Fruit fly (Drosophila melanogaster) Kc167 (cell line): ENCODE measurements around the gene CG5087.

ENCODE experiments used
- Myc ChIP-seq: fragments of >200 bp; optimal IDR thresholded peaks from 2 replicates; lab custom pipeline; 2017; ENCODE audit warnings: missing external identifiers
- Sin3A ChIP-seq: fragments of >200 bp; optimal IDR thresholded peaks from 2 replicates; lab custom pipeline; 2018; ENCODE audit warnings: missing external identifiers
- h ChIP-seq: fragments of >200 bp; optimal IDR thresholded peaks from 3 replicates; lab custom pipeline; 2018; ENCODE audit warnings: missing external identifiers
- insv ChIP-seq: fragments of >200 bp; optimal IDR thresholded peaks from 3 replicates; lab custom pipeline; 2018; ENCODE audit warnings: missing external identifiers
- psq ChIP-seq: fragments of >200 bp; optimal IDR thresholded peaks from 2 replicates; lab custom pipeline; 2017; ENCODE audit warnings: missing external identifiers
- ttk ChIP-seq: sonication (Bioruptor generic); optimal IDR thresholded peaks from 2 replicates; lab custom pipeline; 2017; ENCODE audit warnings: missing external identifiers

The CG5087 gene

DNA sequence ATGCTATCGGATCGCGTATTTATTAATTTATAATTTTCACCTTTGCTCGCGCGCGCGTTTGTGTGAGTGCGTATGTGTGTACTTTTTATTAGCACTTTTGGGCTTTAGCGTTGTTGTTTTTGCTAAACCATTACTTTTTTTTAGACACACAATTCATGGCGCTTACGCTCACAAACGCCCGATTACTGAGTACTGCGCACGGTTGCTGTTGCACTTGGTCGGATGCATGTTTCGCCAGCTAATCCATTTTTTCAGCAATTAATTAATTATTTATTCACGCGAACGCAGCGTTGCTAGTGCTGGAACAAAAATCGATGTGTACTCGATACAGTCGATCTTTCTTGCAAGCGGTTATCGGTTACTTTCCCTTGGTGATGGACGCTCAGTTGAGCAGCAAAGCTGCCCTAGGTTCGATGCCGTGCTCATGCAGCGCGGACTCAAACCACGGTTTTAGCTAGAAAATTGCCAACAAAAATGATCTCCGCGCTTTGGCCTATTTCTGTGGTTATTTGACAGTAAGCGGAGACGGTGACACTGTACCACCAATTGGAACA lies at the start of gene CG5087, which contains the start of gene smg:
TSS of gene CG5087 (plus strand) at position 499 of the 554 bp plus-strand sequence.
TSS of gene smg (minus strand) at position 304 of the 554 bp plus-strand sequence.
- TF ChIP-seq psq (lab: Kevin White, UChicago) (no peak), Myc (lab: Kevin White, UChicago) (no peak), ttk (lab: Kevin White, UChicago) (no peak), insv (no peak), Sin3A (lab: Kevin White, UChicago) (no peak), h (lab: Kevin White, UChicago) (no peak)

DNA sequence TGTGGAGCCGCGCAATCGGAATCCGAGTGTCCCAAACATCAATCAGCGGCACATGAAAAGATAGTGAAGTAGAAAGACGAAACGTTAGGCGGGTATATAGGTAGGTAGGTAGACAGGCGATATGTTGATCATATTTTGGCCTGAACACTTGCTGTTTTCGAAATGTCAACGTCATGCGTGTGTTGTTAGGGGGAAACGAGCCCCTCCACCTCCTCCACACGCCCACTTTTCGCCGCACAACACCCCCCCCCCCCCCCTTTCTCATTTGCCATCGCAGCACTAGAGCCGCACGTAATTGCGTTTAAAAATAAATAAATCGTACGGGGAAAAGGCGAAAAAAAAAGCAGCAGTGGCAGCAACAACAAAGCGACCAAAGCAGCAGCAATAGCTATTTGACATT lies 48.2 kb upstream of the CG5087 start:
- no peak for TF ChIP-seq psq (lab: Kevin White, UChicago)
- TF ChIP-seq Sin3A (lab: Kevin White, UChicago): no peak
- no peak for TF ChIP-seq h (lab: Kevin White, UChicago)
- TF ChIP-seq ttk (lab: Kevin White, UChicago): no peak
- no peak for TF ChIP-seq insv
- no peak for TF ChIP-seq Myc (lab: Kevin White, UChicago)

dm6 chr3L:8950955-8951354 lies 47.0 kb upstream of the CG5087 start:
- TF ChIP-seq Myc (lab: Kevin White, UChicago) (no peak), ttk (lab: Kevin White, UChicago) (no peak), Sin3A (lab: Kevin White, UChicago) (no peak), insv (no peak), psq (lab: Kevin White, UChicago) (no peak), h (lab: Kevin White, UChicago) (no peak)

dm6 chr3L:8951507-8951906 lies 46.5 kb upstream of the CG5087 start:
- TF ChIP-seq Sin3A (lab: Kevin White, UChicago) (no peak), psq (lab: Kevin White, UChicago) (no peak), Myc (lab: Kevin White, UChicago) (no peak), ttk (lab: Kevin White, UChicago) (no peak), insv (no peak), h (lab: Kevin White, UChicago) (no peak)

- TF ChIP-seq psq (lab: Kevin White, UChicago) (no peak), ttk (lab: Kevin White, UChicago) (no peak), Myc (lab: Kevin White, UChicago) (no peak), h (lab: Kevin White, UChicago) (no peak), Sin3A (lab: Kevin White, UChicago) (no peak), insv (no peak)
Measured at dm6 chr3L:8952549-8953198, 45.3 kb upstream of the CG5087 start.

dm6 chr3L:8953199-8953956 lies 44.6 kb upstream of the CG5087 start:
- TF ChIP-seq psq (lab: Kevin White, UChicago): no peak
- TF ChIP-seq ttk (lab: Kevin White, UChicago): no peak
- no peak for TF ChIP-seq insv
- no peak for TF ChIP-seq Myc (lab: Kevin White, UChicago)
- no peak for TF ChIP-seq h (lab: Kevin White, UChicago)
- TF ChIP-seq Sin3A (lab: Kevin White, UChicago): no peak

dm6 chr3L:8953962-8954647 lies 43.9 kb upstream of the CG5087 start, which contains the start of the genes CG43783 and orb2:
Gene CG43783, minus strand, starts transcription at chr3L:8954272.
Gene orb2, minus strand, starts transcription at chr3L:8954463.
- TF ChIP-seq ttk (lab: Kevin White, UChicago) (no peak), Sin3A (lab: Kevin White, UChicago) (no peak), Myc (lab: Kevin White, UChicago) (no peak), insv (no peak), psq (lab: Kevin White, UChicago) (no peak)

DNA sequence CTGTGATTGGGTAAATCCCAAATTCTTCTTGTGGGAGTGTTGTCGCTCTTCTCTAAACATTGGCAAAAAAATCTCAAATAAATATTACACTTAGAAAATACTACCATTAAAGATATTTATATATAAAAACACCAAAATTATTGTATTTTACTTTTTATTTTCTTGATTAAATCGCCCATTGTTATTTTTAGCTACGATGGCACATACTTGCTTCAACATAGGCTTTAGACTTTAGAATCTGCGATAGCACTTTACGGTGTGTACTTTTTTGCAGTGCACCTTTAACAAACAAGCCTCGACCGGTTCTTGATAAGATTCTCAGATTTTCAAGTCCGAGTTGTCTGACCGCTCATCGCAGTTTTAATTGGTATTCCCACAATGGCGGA lies 43.3 kb upstream of the CG5087 start, which contains the start of gene GNBP3:
TSS of gene GNBP3 (plus strand) at position 374 of the 386 bp plus-strand sequence.
- TF ChIP-seq ttk (lab: Kevin White, UChicago): no peak
- TF ChIP-seq insv: no peak
- no peak for TF ChIP-seq psq (lab: Kevin White, UChicago)
- TF ChIP-seq Sin3A (lab: Kevin White, UChicago): no peak
- TF ChIP-seq h (lab: Kevin White, UChicago): no peak
- no peak for TF ChIP-seq Myc (lab: Kevin White, UChicago)

dm6 chr3L:8955199-8955598 lies 42.8 kb upstream of the CG5087 start:
- TF ChIP-seq psq (lab: Kevin White, UChicago) (no peak), h (lab: Kevin White, UChicago) (no peak), Myc (lab: Kevin White, UChicago) (no peak)

DNA sequence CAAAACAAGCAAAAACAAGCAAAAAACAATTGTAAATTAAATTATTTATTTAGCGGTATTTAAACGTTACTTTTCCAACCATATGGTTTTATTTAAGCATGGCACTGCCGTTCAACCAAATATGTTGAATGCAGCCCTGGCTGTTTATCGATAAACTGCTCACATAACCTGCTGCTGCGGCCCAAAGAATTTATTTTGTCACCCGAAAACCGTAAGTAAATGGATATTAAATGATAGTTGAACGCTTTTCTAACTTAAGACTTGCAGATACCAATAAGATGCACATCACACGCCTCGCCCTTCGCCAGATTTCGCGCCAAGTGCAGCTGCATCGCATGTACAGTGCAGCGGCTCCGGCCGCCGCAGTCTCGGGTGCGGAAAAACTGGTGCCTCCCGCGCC lies 41.3 kb upstream of the CG5087 start, which contains the start of gene mRpL12:
TSS of gene mRpL12 (plus strand) at position 123 of the 400 bp plus-strand sequence.
- TF ChIP-seq Sin3A (lab: Kevin White, UChicago): no peak
- TF ChIP-seq Myc (lab: Kevin White, UChicago): no peak
- TF ChIP-seq ttk (lab: Kevin White, UChicago): no peak
- TF ChIP-seq psq (lab: Kevin White, UChicago): no peak
- no peak for TF ChIP-seq insv
- no peak for TF ChIP-seq h (lab: Kevin White, UChicago)

dm6 chr3L:8958557-8958956 lies 39.4 kb upstream of the CG5087 start, which contains the start of gene CG13313:
Gene CG13313, plus strand, starts transcription at chr3L:8958857.
- TF ChIP-seq psq (lab: Kevin White, UChicago): no peak
- no peak for TF ChIP-seq ttk (lab: Kevin White, UChicago)
- no peak for TF ChIP-seq insv
- TF ChIP-seq Myc (lab: Kevin White, UChicago): no peak
- no peak for TF ChIP-seq h (lab: Kevin White, UChicago)
- TF ChIP-seq Sin3A (lab: Kevin White, UChicago): no peak
